Worm (Caenorhabditis elegans): ENCODE measurements around the gene ptc-1.

The ptc-1 gene

ce11 chrII:7889321-7889720 lies 3.7 kb upstream of the ptc-1 start:
- TF ChIP-seq egl-27 (tag; optimal IDR thresholded peaks at IDR 0.05) (no peak), nhr-102 (tag; optimal IDR thresholded peaks at IDR 0.05) (no peak), hlh-30 (tag; optimal IDR thresholded peaks at IDR 0.05; ENCODE audit: insufficient read depth) (peak; percentile 37), arid-1 (GFP tag; conservative IDR thresholded peaks at IDR 0.05) (no peak), mxl-3 (GFP tag; optimal IDR thresholded peaks at IDR 0.05) (no peak), hlh-11 (tag; optimal IDR thresholded peaks at IDR 0.05) (peak; percentile 52), rbr-2 (tag; optimal IDR thresholded peaks at IDR 0.05) (no peak), Y75B8A.6 (GFP tag; IDR thresholded peaks at IDR 0.05) (no peak), gei-8 (GFP tag; optimal IDR thresholded peaks at IDR 0.05) (no peak), lin-29 (GFP tag; IDR thresholded peaks at IDR 0.05) (no peak), nhr-76 (tag; optimal IDR thresholded peaks at IDR 0.05) (no peak), tag-97 (GFP tag; IDR thresholded peaks at IDR 0.05) (no peak), fkh-10 (GFP tag; optimal IDR thresholded peaks at IDR 0.05) (no peak), cey-2 (tag; optimal IDR thresholded peaks at IDR 0.05; ENCODE audit: borderline replicate concordance, insufficient read depth) (no peak), dve-1 (tag; optimal IDR thresholded peaks at IDR 0.05; ENCODE audit: insufficient read depth) (peak; percentile 21), unc-130 (GFP tag; optimal IDR thresholded peaks at IDR 0.05) (no peak), unc-62 (GFP tag; optimal IDR thresholded peaks at IDR 0.05 in 1 of 2) (no peak), unc-62 (tag; optimal IDR thresholded peaks at IDR 0.05) (no peak), Y5F2A.4 (GFP tag; optimal IDR thresholded peaks at IDR 0.05) (no peak), nhr-48 (tag; optimal IDR thresholded peaks at IDR 0.05) (no peak), ZK337.2 (GFP tag; IDR thresholded peaks at IDR 0.05) (no peak), lin-38 (GFP tag; IDR thresholded peaks at IDR 0.05) (no peak), spr-1 (tag; optimal IDR thresholded peaks at IDR 0.05) (no peak), spr-3 (GFP tag; optimal IDR thresholded peaks at IDR 0.05) (no peak), tra-1 (GFP tag; IDR thresholded peaks at IDR 0.05) (no peak), ces-1 (GFP tag; optimal IDR thresholded peaks at IDR 0.05) (no peak), nhr-111 (GFP tag; optimal IDR thresholded peaks at IDR 0.05) (no peak), lin-39 (tag; optimal IDR thresholded peaks at IDR 0.05) (no peak), ceh-28 (tag; optimal IDR thresholded peaks at IDR 0.05) (no peak), pqm-1 (tag; optimal IDR thresholded peaks at IDR 0.05) (peak; percentile 48), zip-2 (tag; optimal IDR thresholded peaks at IDR 0.05) (no peak), saeg-2 (GFP tag; IDR thresholded peaks at IDR 0.05) (no peak), D1046.2 (GFP tag; IDR thresholded peaks at IDR 0.05) (no peak), php-3 (GFP tag; IDR thresholded peaks at IDR 0.05) (no peak), dmd-6 (GFP tag; IDR thresholded peaks at IDR 0.05) (peak; percentile 28; the same call in 1 of the 2 replicates), skn-1 (tag; optimal IDR thresholded peaks at IDR 0.05) (no peak), fos-1 (tag; optimal IDR thresholded peaks at IDR 0.05) (no peak), nhr-11 (tag; optimal IDR thresholded peaks at IDR 0.05) (no peak), R02D3.7 (tag; optimal IDR thresholded peaks at IDR 0.05) (no peak), unc-39 (tag; optimal IDR thresholded peaks at IDR 0.05) (no peak), nhr-10 (tag; optimal IDR thresholded peaks at IDR 0.05) (no peak), aly-2 (tag; optimal IDR thresholded peaks at IDR 0.05) (no peak), F37D6.2 (tag; optimal IDR thresholded peaks at IDR 0.05) (no peak), nhr-28 (tag; optimal IDR thresholded peaks at IDR 0.05) (no peak)

Data from whole organism, L4 larva.